Worm (Caenorhabditis elegans) whole organism, L4 larva: ENCODE results near the gene Y47D3B.3.
A peak's percentile ranks its signal among the peaks of the same experiment; 100 is the strongest.

Experiments used
- F37D6.2 ChIP-seq: sonication (generic microtip); optimal IDR thresholded peaks from 2 replicates; lab custom pipeline; 2016; ENCODE audit warnings: mild to moderate bottlenecking, missing genetic modification characterization, missing compliant biosample characterization
- T26A8.4 ChIP-seq: fragments of 200-800 bp; sonication (Bioruptor generic); IDR thresholded peaks from 2 replicates; pipeline ENCODE4 v1.3.6; 2022; ENCODE audit warnings: missing genetic modification characterization, missing compliant biosample characterization
- Y105C5A.15 ChIP-seq: fragments of 200-800 bp; sonication (Bioruptor generic); IDR thresholded peaks from 2 replicates; pipeline ENCODE4 v1.3.6; 2022; ENCODE audit warnings: missing genetic modification characterization, missing compliant biosample characterization
- aha-1 ChIP-seq: fragments of 150-350 bp; peaks from one replicate; lab custom pipeline; 2014; ENCODE audit warnings: missing biosample characterization, missing genetic modification characterization
- ceh-28 ChIP-seq: fragments of 150-350 bp; optimal IDR thresholded peaks from 2 replicates; lab custom pipeline; 2014; ENCODE audit warnings: missing biosample characterization, missing genetic modification reagents, missing genetic modification characterization
- ceh-62 ChIP-seq: sonication (generic microtip); optimal IDR thresholded peaks from 2 replicates; lab custom pipeline; 2017; ENCODE audit warnings: missing biosample characterization, missing genetic modification characterization
- daf-16 ChIP-seq, 3 experiments: sonication (generic microtip); optimal IDR thresholded peaks; 2 replicates each; lab custom pipeline; 2016 to 2017; ENCODE audit warnings: missing genetic modification characterization in 3 of 3, missing genetic modification reagents in 3 of 3, mild to moderate bottlenecking in 2 of 3, missing compliant biosample characterization in 2 of 3, missing biosample characterization in 1 of 3, moderate library complexity in 1 of 3
- dmd-6 ChIP-seq: fragments of 200-800 bp; sonication (Bioruptor generic); IDR thresholded peaks from 2 replicates; pipeline ENCODE4 v1.3.6; 2022; ENCODE audit warnings: missing genetic modification reagents, missing genetic modification characterization, missing compliant biosample characterization
- duxl-1 ChIP-seq: sonication (generic microtip); optimal IDR thresholded peaks from 2 replicates; lab custom pipeline; 2016; ENCODE audit warnings: mild to moderate bottlenecking, missing genetic modification characterization, moderate library complexity, missing compliant biosample characterization; ENCODE audit not compliant: poor library complexity
- dve-1 ChIP-seq: sonication (generic microtip); optimal IDR thresholded peaks from 2 replicates; lab custom pipeline; 2017; ENCODE audit warnings: antibody characterized with exemption, mild to moderate bottlenecking, missing genetic modification characterization, missing compliant biosample characterization; ENCODE audit not compliant: insufficient read depth
- egl-27 ChIP-seq: sonication (generic microtip); optimal IDR thresholded peaks from 3 replicates; lab custom pipeline; 2017; ENCODE audit warnings: missing biosample characterization, missing genetic modification reagents, missing genetic modification characterization
- egl-43 ChIP-seq: fragments of 200-800 bp; sonication (Bioruptor generic); IDR thresholded peaks from 2 replicates; pipeline ENCODE4 v1.3.6; 2022; ENCODE audit warnings: missing genetic modification reagents, missing genetic modification characterization, missing compliant biosample characterization
- hlh-11 ChIP-seq: fragments of 200-800 bp; sonication (Bioruptor generic); optimal IDR thresholded peaks from 2 replicates; lab custom pipeline; 2018; ENCODE audit warnings: mild to moderate bottlenecking, missing genetic modification characterization, missing compliant biosample characterization
- hlh-30 ChIP-seq: sonication (generic microtip); optimal IDR thresholded peaks from 2 replicates; lab custom pipeline; 2017; ENCODE audit warnings: antibody characterized with exemption, mild to moderate bottlenecking, missing genetic modification characterization, missing compliant biosample characterization; ENCODE audit not compliant: insufficient read depth
- hmg-1.1 ChIP-seq: fragments of 200-800 bp; sonication (Bioruptor generic); IDR thresholded peaks from 2 replicates; pipeline ENCODE4 v1.3.6; 2022; ENCODE audit warnings: missing genetic modification reagents, missing genetic modification characterization, missing compliant biosample characterization
- jun-1 ChIP-seq: fragments of 150-350 bp; optimal IDR thresholded peaks from 2 replicates; lab custom pipeline; 2014; ENCODE audit warnings: missing biosample characterization, missing genetic modification reagents, missing genetic modification characterization
- lim-7 ChIP-seq: fragments of 200-800 bp; sonication (Bioruptor generic); IDR thresholded peaks from 2 replicates; pipeline ENCODE4 v1.3.6; 2022; ENCODE audit warnings: missing genetic modification characterization, missing compliant biosample characterization
- lin-13 ChIP-seq: fragments of 150-350 bp; optimal IDR thresholded peaks from 2 replicates; lab custom pipeline; 2014; ENCODE audit warnings: missing biosample characterization, missing genetic modification reagents, missing genetic modification characterization
- madf-5 ChIP-seq, 2 experiments: fragments of 200-800 bp; sonication (Bioruptor generic); IDR thresholded peaks; 2 replicates each; pipeline ENCODE4 v1.3.6; 2022; ENCODE audit warnings: missing compliant biosample characterization in 2 of 2, missing genetic modification characterization in 2 of 2
- mep-1 ChIP-seq: fragments of 150-350 bp; sonication (generic microtip); optimal IDR thresholded peaks from 3 replicates; lab custom pipeline; 2014; ENCODE audit warnings: missing biosample characterization, missing genetic modification characterization
- mes-2 ChIP-seq: sonication (generic microtip); optimal IDR thresholded peaks from 2 replicates; lab custom pipeline; 2016; ENCODE audit warnings: missing genotype, mild to moderate bottlenecking, missing genetic modification characterization, missing compliant biosample characterization; ENCODE audit not compliant: poor library complexity, severe bottlenecking
- nhr-102 ChIP-seq: sonication (generic microtip); optimal IDR thresholded peaks from 2 replicates; lab custom pipeline; 2016; ENCODE audit warnings: mild to moderate bottlenecking, missing genetic modification characterization, moderate library complexity, missing compliant biosample characterization
- nhr-237 ChIP-seq: sonication (generic microtip); optimal IDR thresholded peaks from 2 replicates; lab custom pipeline; 2017; ENCODE audit warnings: missing biosample characterization, missing genetic modification characterization
- nhr-28 ChIP-seq: fragments of 150-350 bp; optimal IDR thresholded peaks from 2 replicates; lab custom pipeline; 2014; ENCODE audit warnings: missing biosample characterization, missing genetic modification characterization
- nhr-6 ChIP-seq: fragments of 150-350 bp; optimal IDR thresholded peaks from 2 replicates; lab custom pipeline; 2014; ENCODE audit warnings: missing biosample characterization, missing genetic modification characterization
- nhr-77 ChIP-seq: fragments of 150-350 bp; optimal IDR thresholded peaks from 2 replicates; lab custom pipeline; 2014; ENCODE audit warnings: missing biosample characterization, missing genetic modification characterization
- php-3 ChIP-seq: fragments of 200-800 bp; sonication (Bioruptor generic); IDR thresholded peaks from 2 replicates; pipeline ENCODE4 v1.3.6; 2022; ENCODE audit warnings: missing genetic modification reagents, missing genetic modification characterization, missing compliant biosample characterization
- pqm-1 ChIP-seq: sonication (generic microtip); optimal IDR thresholded peaks from 2 replicates; lab custom pipeline; 2017; ENCODE audit warnings: missing biosample characterization, missing genetic modification characterization
- sdz-12 ChIP-seq: fragments of 200-800 bp; sonication (Bioruptor generic); optimal IDR thresholded peaks from 2 replicates; lab custom pipeline; 2018; ENCODE audit warnings: mild to moderate bottlenecking, missing genetic modification characterization, missing compliant biosample characterization
- snpc-4 ChIP-seq: fragments of 150-350 bp; optimal IDR thresholded peaks from 2 replicates; lab custom pipeline; 2014; ENCODE audit warnings: missing biosample characterization, missing genetic modification characterization
- spr-1 ChIP-seq: sonication (generic microtip); optimal IDR thresholded peaks from 2 replicates; lab custom pipeline; 2016; ENCODE audit warnings: mild to moderate bottlenecking, missing genetic modification characterization, missing compliant biosample characterization
- spr-3 ChIP-seq: fragments of 200-800 bp; sonication (Bioruptor generic); optimal IDR thresholded peaks from 2 replicates; lab custom pipeline; 2018; ENCODE audit warnings: mild to moderate bottlenecking, missing genetic modification characterization, missing compliant biosample characterization
- tra-1 ChIP-seq: fragments of 200-800 bp; sonication (Bioruptor generic); IDR thresholded peaks from 2 replicates; pipeline ENCODE4 v1.3.6; 2022; ENCODE audit warnings: missing genetic modification reagents, missing genetic modification characterization, missing compliant biosample characterization
- zfp-2 ChIP-seq: sonication (generic microtip); optimal IDR thresholded peaks from 2 replicates; lab custom pipeline; 2016; ENCODE audit warnings: mild to moderate bottlenecking, missing genetic modification characterization, missing compliant biosample characterization

Gene Y47D3B.3

ce11 chrIII:11372199-11372938 lies 25.2 kb upstream of the Y47D3B.3 start:
- TF ChIP-seq lin-13 (GFP tag; lab: Kevin White, UChicago): peak; percentile 97
- peak; percentile 66 for TF ChIP-seq nhr-28 (tag; lab: Kevin White, UChicago)
- TF ChIP-seq php-3 (GFP tag; lab: Robert Waterston, UW): 0 out of 2 replicates have a peak, but pooled peaks have one; percentile 24
- peak; percentile 39 for TF ChIP-seq dve-1 (tag; lab: Kevin White, UChicago)
- no peak for TF ChIP-seq sdz-12 (GFP tag; lab: Kevin White, UChicago)
- no peak for TF ChIP-seq nhr-77 (tag; lab: Kevin White, UChicago)
- no peak for TF ChIP-seq F37D6.2 (tag; lab: Kevin White, UChicago)
- TF ChIP-seq jun-1 (tag; lab: Kevin White, UChicago): no peak
- peak; percentile 5 for TF ChIP-seq nhr-102
- no peak for TF ChIP-seq hlh-11 (tag; lab: Kevin White, UChicago)
- no peak for TF ChIP-seq nhr-6 (tag; lab: Kevin White, UChicago)
- peak; percentile 29; the same call in 1 of the 2 replicates for TF ChIP-seq dmd-6 (GFP tag; lab: Robert Waterston, UW)
- TF ChIP-seq mep-1 (tag; lab: Kevin White, UChicago): peak; percentile 24
- TF ChIP-seq pqm-1: peak; percentile 27
- TF ChIP-seq egl-43 (GFP tag; lab: Robert Waterston, UW): no peak
- no peak for TF ChIP-seq nhr-237
- no peak for TF ChIP-seq spr-3 (GFP tag; lab: Kevin White, UChicago)
- TF ChIP-seq tra-1 (GFP tag; lab: Robert Waterston, UW): no peak
- TF ChIP-seq hmg-1.1 (GFP tag; lab: Robert Waterston, UW): 0 out of 2 replicates have a peak, but pooled peaks have one; percentile 37
- no peak for TF ChIP-seq ceh-28 (tag; lab: Kevin White, UChicago)
- peak; percentile 76 for TF ChIP-seq snpc-4 (tag; lab: Kevin White, UChicago)
- no peak for TF ChIP-seq egl-27
- TF ChIP-seq T26A8.4 (GFP tag; lab: Robert Waterston, UW): 0 out of 2 replicates have a peak, but pooled peaks have one; percentile 21
- no peak for TF ChIP-seq hlh-30 (tag; lab: Kevin White, UChicago)
- TF ChIP-seq madf-5 (GFP tag; IDR thresholded peaks at IDR 0.05; lab: Robert Waterston, UW): no peak
- TF ChIP-seq spr-1 (tag; lab: Kevin White, UChicago): peak; percentile 9
- no peak for TF ChIP-seq daf-16 (GFP tag; optimal IDR thresholded peaks at IDR 0.05; lab: Kevin White, UChicago)
- peak; percentile 54 for TF ChIP-seq daf-16 (tag; optimal IDR thresholded peaks at IDR 0.05; lab: Kevin White, UChicago)
- TF ChIP-seq lim-7 (GFP tag; lab: Robert Waterston, UW): no peak
- TF ChIP-seq aha-1: peak; percentile 69
- TF ChIP-seq, all 104 proteins: peak for 14

- TF ChIP-seq nhr-102 (no peak), hmg-1.1 (GFP tag; lab: Robert Waterston, UW) (no peak), Y105C5A.15 (GFP tag; lab: Robert Waterston, UW) (no peak), duxl-1 (no peak), mes-2 (tag; lab: Kevin White, UChicago) (no peak), dve-1 (tag; lab: Kevin White, UChicago) (no peak)
Measured at ce11 chrIII:11377880-11378279, 19.7 kb upstream of the Y47D3B.3 start, which contains the start of gene dpy-18. TSS of gene dpy-18 (minus strand) at chrIII:11377980.

- TF ChIP-seq zfp-2 (no peak), ceh-62 (tag; lab: Kevin White, UChicago) (no peak), mep-1 (tag; lab: Kevin White, UChicago) (peak; percentile 5)
Measured at ce11 chrIII:11378450-11378849, 19.1 kb upstream of the Y47D3B.3 start.
